Worm (Caenorhabditis elegans) whole organism, late embryonic: Measurements from ENCODE around the gene srh-222.

ENCODE experiments used
- C38D4.7 ChIP-seq: fragments of 200-800 bp; sonication (Bioruptor generic); optimal IDR thresholded peaks from 2 replicates; lab custom pipeline; 2018; ENCODE audit warnings: mild to moderate bottlenecking, missing genetic modification characterization, moderate library complexity, missing compliant biosample characterization
- K02D7.2 ChIP-seq: sonication (generic microtip); optimal IDR thresholded peaks from 2 replicates; lab custom pipeline; 2017; ENCODE audit warnings: mild to moderate bottlenecking, missing genetic modification characterization, missing compliant biosample characterization
- K09A11.1 ChIP-seq: sonication (generic microtip); optimal IDR thresholded peaks from 2 replicates; lab custom pipeline; 2017; ENCODE audit warnings: antibody characterized with exemption, mild to moderate bottlenecking, missing genetic modification characterization, missing compliant biosample characterization; ENCODE audit not compliant: insufficient read depth
- Y22D7AL.16 ChIP-seq: sonication (generic microtip); optimal IDR thresholded peaks from 2 replicates; lab custom pipeline; 2016; ENCODE audit warnings: missing genetic modification characterization, missing compliant biosample characterization
- ama-1 ChIP-seq: fragments of 150-350 bp; optimal IDR thresholded peaks from 2 replicates; lab custom pipeline; 2014
- ceh-18 ChIP-seq: sonication (generic microtip); optimal IDR thresholded peaks from 2 replicates; lab custom pipeline; 2016; ENCODE audit warnings: missing genetic modification characterization, missing compliant biosample characterization
- ceh-2 ChIP-seq: sonication (generic microtip); optimal IDR thresholded peaks from 2 replicates; lab custom pipeline; 2016; ENCODE audit warnings: missing genotype, missing genetic modification characterization, missing compliant biosample characterization
- ceh-22 ChIP-seq: sonication (generic microtip); optimal IDR thresholded peaks from 2 replicates; lab custom pipeline; 2017; ENCODE audit warnings: missing biosample characterization, missing genetic modification characterization
- ceh-34 ChIP-seq: sonication (generic microtip); optimal IDR thresholded peaks from 2 replicates; lab custom pipeline; 2016; ENCODE audit warnings: mild to moderate bottlenecking, missing genetic modification characterization, missing compliant biosample characterization
- ceh-6 ChIP-seq: fragments of 200-800 bp; sonication (Bioruptor generic); optimal IDR thresholded peaks from 2 replicates; lab custom pipeline; 2018; ENCODE audit warnings: mild to moderate bottlenecking, missing genetic modification characterization, missing compliant biosample characterization
- elt-4 ChIP-seq: sonication (generic microtip); optimal IDR thresholded peaks from 2 replicates; lab custom pipeline; 2016; ENCODE audit warnings: missing genetic modification characterization, missing compliant biosample characterization
- ets-4 ChIP-seq: sonication (generic microtip); optimal IDR thresholded peaks from 2 replicates; lab custom pipeline; 2016; ENCODE audit warnings: missing genetic modification characterization, missing compliant biosample characterization
- eyg-1 ChIP-seq: sonication (generic microtip); optimal IDR thresholded peaks from 2 replicates; lab custom pipeline; 2016; ENCODE audit warnings: missing genotype, missing genetic modification characterization, missing compliant biosample characterization
- fax-1 ChIP-seq: sonication (generic microtip); optimal IDR thresholded peaks from 2 replicates; lab custom pipeline; 2016; ENCODE audit warnings: missing genotype, missing genetic modification characterization, missing compliant biosample characterization
- fkh-6 ChIP-seq: sonication (generic microtip); optimal IDR thresholded peaks from 2 replicates; lab custom pipeline; 2016; ENCODE audit warnings: missing genetic modification characterization, missing compliant biosample characterization
- hlh-13 ChIP-seq: fragments of 200-800 bp; sonication (Bioruptor generic); optimal IDR thresholded peaks from 2 replicates; lab custom pipeline; 2018; ENCODE audit warnings: mild to moderate bottlenecking, missing genetic modification characterization, missing compliant biosample characterization
- hlh-30 ChIP-seq: sonication (generic microtip); optimal IDR thresholded peaks from 2 replicates; lab custom pipeline; 2017; ENCODE audit warnings: antibody characterized with exemption, missing genetic modification characterization, missing compliant biosample characterization; ENCODE audit not compliant: insufficient read depth
- hlh-6 ChIP-seq: sonication (generic microtip); optimal IDR thresholded peaks from 2 replicates; lab custom pipeline; 2016; ENCODE audit warnings: missing genotype, missing genetic modification characterization, missing compliant biosample characterization
- hlh-8 ChIP-seq: sonication (generic microtip); optimal IDR thresholded peaks from 2 replicates; lab custom pipeline; 2016; ENCODE audit warnings: missing genotype, missing genetic modification characterization, missing compliant biosample characterization
- lim-6 ChIP-seq: sonication (generic microtip); optimal IDR thresholded peaks from 2 replicates; lab custom pipeline; 2016; ENCODE audit warnings: missing genetic modification characterization, missing compliant biosample characterization
- nfya-1 ChIP-seq: sonication (generic microtip); optimal IDR thresholded peaks from 2 replicates; lab custom pipeline; 2017; ENCODE audit warnings: missing genetic modification characterization, mild to moderate bottlenecking, missing compliant biosample characterization, antibody characterized with exemption, moderate library complexity
- nhr-11 ChIP-seq: fragments of 150-350 bp; optimal IDR thresholded peaks from 2 replicates; lab custom pipeline; 2014; ENCODE audit warnings: missing biosample characterization, missing genetic modification characterization
- npax-4 ChIP-seq: sonication (generic microtip); optimal IDR thresholded peaks from 2 replicates; lab custom pipeline; 2016; ENCODE audit warnings: missing genetic modification characterization, missing compliant biosample characterization
- odd-2 ChIP-seq: sonication (generic microtip); optimal IDR thresholded peaks from 2 replicates; lab custom pipeline; 2017; ENCODE audit warnings: antibody characterized with exemption, mild to moderate bottlenecking, missing genetic modification characterization, missing compliant biosample characterization
- pha-4 ChIP-seq: fragments of 150-350 bp; optimal IDR thresholded peaks from 2 replicates; lab custom pipeline; 2018; ENCODE audit warnings: missing biosample characterization, missing genetic modification reagents, missing genetic modification characterization
- pqm-1 ChIP-seq: sonication (generic microtip); optimal IDR thresholded peaks from 2 replicates; lab custom pipeline; 2016; ENCODE audit warnings: missing genetic modification characterization, missing compliant biosample characterization
- pros-1 ChIP-seq: fragments of 150-350 bp; optimal IDR thresholded peaks from 2 replicates; lab custom pipeline; 2014; ENCODE audit warnings: missing biosample characterization, missing genetic modification reagents, missing genetic modification characterization
- ref-2 ChIP-seq: sonication (generic microtip); optimal IDR thresholded peaks from 2 replicates; lab custom pipeline; 2016; ENCODE audit warnings: missing genetic modification characterization, missing compliant biosample characterization
- rnt-1 ChIP-seq: sonication (generic microtip); optimal IDR thresholded peaks from 2 replicates; lab custom pipeline; 2016; ENCODE audit warnings: missing genetic modification characterization, missing compliant biosample characterization
- sox-2 ChIP-seq: fragments of 200-800 bp; sonication (Bioruptor generic); IDR thresholded peaks from 2 replicates; pipeline ENCODE4 v1.3.6; 2022; ENCODE audit warnings: missing genetic modification reagents, missing genetic modification characterization, missing compliant biosample characterization
- syd-9 ChIP-seq: sonication (generic microtip); optimal IDR thresholded peaks from 2 replicates; lab custom pipeline; 2016; ENCODE audit warnings: mild to moderate bottlenecking, missing genetic modification characterization, moderate library complexity, missing compliant biosample characterization
- tbx-2 ChIP-seq: sonication (generic microtip); optimal IDR thresholded peaks from 2 replicates; lab custom pipeline; 2016; ENCODE audit warnings: missing genetic modification characterization, missing compliant biosample characterization
- ttx-3 ChIP-seq: sonication (generic microtip); optimal IDR thresholded peaks from 2 replicates; lab custom pipeline; 2016; ENCODE audit warnings: missing genetic modification reagents, missing genetic modification characterization, missing compliant biosample characterization
- unc-55 ChIP-seq: sonication (generic microtip); optimal IDR thresholded peaks from 2 replicates; lab custom pipeline; 2017; ENCODE audit warnings: missing biosample characterization, missing genetic modification reagents, missing genetic modification characterization
- unc-86 ChIP-seq: sonication (generic microtip); optimal IDR thresholded peaks from 2 replicates; lab custom pipeline; 2016; ENCODE audit warnings: missing genetic modification characterization, missing compliant biosample characterization
- zip-5 ChIP-seq: sonication (generic microtip); optimal IDR thresholded peaks from 2 replicates; lab custom pipeline; 2016; ENCODE audit warnings: missing genetic modification characterization, missing compliant biosample characterization

The srh-222 gene

DNA sequence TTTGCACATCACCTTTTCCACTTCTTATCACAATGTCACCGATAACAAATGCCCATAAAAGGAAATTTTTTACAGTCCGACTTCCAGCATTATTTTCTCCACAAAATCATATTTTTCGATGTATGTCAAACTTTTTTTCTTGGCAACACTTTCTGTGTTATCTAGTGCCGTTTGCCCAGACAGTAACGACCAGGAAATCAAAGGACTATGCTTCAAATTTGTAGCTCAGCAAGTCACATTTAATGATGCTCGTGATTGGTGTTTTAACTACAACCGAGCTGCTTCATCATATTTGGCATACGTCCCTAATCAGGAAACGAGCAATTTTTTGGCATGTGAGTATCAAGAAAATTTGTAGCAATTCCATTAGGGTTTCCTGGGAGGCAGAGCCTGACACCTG, 16.1 kb upstream of the srh-222 start:
- TF ChIP-seq hlh-13 (GFP tag; lab: Kevin White, UChicago): no peak
- TF ChIP-seq tbx-2: no peak
- TF ChIP-seq K09A11.1: no peak
- no peak for TF ChIP-seq ceh-18 (tag; lab: Kevin White, UChicago)
- TF ChIP-seq zip-5 (tag; lab: Kevin White, UChicago): no peak
- no peak for TF ChIP-seq hlh-8 (tag; lab: Kevin White, UChicago)
- TF ChIP-seq pha-4: no peak

- no peak for TF ChIP-seq fkh-6 (tag; lab: Kevin White, UChicago)
- TF ChIP-seq eyg-1: no peak
- TF ChIP-seq ttx-3 (tag; lab: Kevin White, UChicago): no peak
- no peak for TF ChIP-seq C38D4.7 (GFP tag; lab: Kevin White, UChicago)
- TF ChIP-seq nhr-11 (tag; lab: Kevin White, UChicago): no peak
- TF ChIP-seq ceh-34: no peak
- no peak for TF ChIP-seq sox-2
- no peak for TF ChIP-seq zip-5 (tag; lab: Kevin White, UChicago)
- TF ChIP-seq ama-1: no peak
- TF ChIP-seq pqm-1 (tag; lab: Kevin White, UChicago): no peak
- TF ChIP-seq nfya-1 (tag; lab: Kevin White, UChicago): no peak
- TF ChIP-seq npax-4 (tag; lab: Kevin White, UChicago): no peak
- TF ChIP-seq hlh-30: no peak
- no peak for TF ChIP-seq elt-4 (tag; lab: Kevin White, UChicago)
- TF ChIP-seq hlh-13 (GFP tag; lab: Kevin White, UChicago): no peak
- TF ChIP-seq syd-9: no peak
- TF ChIP-seq rnt-1 (tag; lab: Kevin White, UChicago): no peak
- TF ChIP-seq unc-55 (GFP tag; lab: Kevin White, UChicago): no peak
Measured at ce11 chrIV:3965013-3965412, 14.6 kb upstream of the srh-222 start, which contains the start of gene clec-76. TSS of gene clec-76 (plus strand) at chrIV:3965246.

- no peak for TF ChIP-seq lim-6 (tag; lab: Kevin White, UChicago)
Measured at ce11 chrIV:3973049-3973448, 6.6 kb upstream of the srh-222 start, which contains the start of gene clec-79. TSS of gene clec-79 (plus strand) at chrIV:3973349.

- TF ChIP-seq syd-9: no peak
- TF ChIP-seq ceh-22 (tag; lab: Kevin White, UChicago): no peak
- no peak for TF ChIP-seq lim-6 (tag; lab: Kevin White, UChicago)
- no peak for TF ChIP-seq fax-1 (tag; lab: Kevin White, UChicago)
- no peak for TF ChIP-seq odd-2
- TF ChIP-seq pros-1 (tag; lab: Kevin White, UChicago): no peak
- TF ChIP-seq tbx-2: no peak
- no peak for TF ChIP-seq unc-86 (tag; lab: Kevin White, UChicago)
- no peak for TF ChIP-seq ets-4 (tag; lab: Kevin White, UChicago)
- no peak for TF ChIP-seq hlh-6 (tag; lab: Kevin White, UChicago)
- TF ChIP-seq rnt-1 (tag; lab: Kevin White, UChicago): no peak
- no peak for TF ChIP-seq eyg-1
- no peak for TF ChIP-seq ceh-2 (tag; lab: Kevin White, UChicago)
- no peak for TF ChIP-seq ref-2 (tag; lab: Kevin White, UChicago)
- no peak for TF ChIP-seq ceh-6
- TF ChIP-seq K02D7.2 (tag; lab: Kevin White, UChicago): no peak
- TF ChIP-seq, all 69 proteins: peak for 0
Measured at ce11 chrIV:3977965-3978523, 1.6 kb upstream of the srh-222 start, which contains the start of gene srh-220. TSS of gene srh-220 (minus strand) at chrIV:3978015.

DNA sequence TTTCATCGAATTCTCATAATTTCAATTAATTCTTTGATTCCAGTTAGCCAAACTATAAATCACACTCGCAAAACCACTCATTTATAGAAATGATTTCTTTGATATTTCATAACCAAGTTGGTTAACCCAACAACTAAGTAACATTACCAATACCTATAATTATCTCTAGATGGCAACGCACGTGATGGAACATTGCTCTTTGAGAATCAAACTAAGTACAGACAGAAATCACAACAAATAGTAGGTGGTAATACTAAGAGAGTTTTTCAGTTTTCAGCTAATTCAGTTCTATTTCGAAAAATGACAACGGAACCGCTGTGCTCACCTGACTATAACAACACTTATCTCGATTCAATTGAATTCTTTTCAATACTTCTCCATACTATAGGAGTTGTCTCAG, 2.0 kb downstream of the srh-222 start, which contains the start of gene srh-223:
srh-223 (plus strand) TSS at position 301 of the 400 bp plus-strand sequence.
- TF ChIP-seq npax-4 (tag; lab: Kevin White, UChicago): no peak
- no peak for TF ChIP-seq Y22D7AL.16 (tag; lab: Kevin White, UChicago)
- TF ChIP-seq hlh-13 (GFP tag; lab: Kevin White, UChicago): no peak
